Fruit fly (Drosophila melanogaster): ENCODE data around the gene Csl4.

Gene Csl4

DNA sequence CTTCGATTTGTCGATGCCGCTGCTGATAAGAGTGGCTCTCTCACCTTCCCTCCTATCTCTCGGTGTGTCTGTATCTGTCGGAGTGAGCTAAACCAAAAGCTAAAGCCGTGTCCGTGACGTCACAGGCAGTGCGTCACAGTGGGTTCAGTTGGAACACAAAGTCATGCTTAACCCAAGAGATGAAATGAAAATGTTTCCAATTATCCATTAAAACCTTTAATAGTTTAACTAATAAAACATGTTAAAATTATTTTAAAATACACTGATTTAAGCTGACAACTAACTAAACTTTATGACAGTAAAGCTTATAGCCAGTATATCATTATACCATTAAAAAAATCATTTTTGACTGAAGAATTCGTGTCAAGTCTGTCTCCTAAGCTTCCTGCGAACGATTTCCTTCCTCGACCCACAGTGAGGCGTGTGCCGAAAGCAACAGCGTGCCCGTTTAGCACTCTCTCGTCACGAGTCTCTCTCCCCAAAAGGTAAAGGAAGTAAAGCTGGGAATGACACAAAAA is 10.3 kb downstream of the Csl4 start, which contains the start of gene Idua:
Gene Idua (minus strand): TSS at position 51 of the 518 bp plus-strand sequence.
- peak; percentile 54 for TF ChIP-seq CG13775 (GFP tag; optimal IDR thresholded peaks at IDR 0.05)
- TF ChIP-seq amos (GFP tag; IDR thresholded peaks at IDR 0.05; ENCODE audit: partially characterized antibody) = no peak
- TF ChIP-seq CG10274 (GFP tag; optimal IDR thresholded peaks at IDR 0.05) = peak; percentile 44
- TF ChIP-seq nerfin-1 (tag; optimal IDR thresholded peaks at IDR 0.05) = no peak
- TF ChIP-seq CG31224 (GFP tag; IDR thresholded peaks at IDR 0.05) = 0 out of 2 replicates have a peak, but pooled peaks have one; percentile 30
- no peak for TF ChIP-seq inv (GFP tag; IDR thresholded peaks at IDR 0.05; ENCODE audit: partially characterized antibody)
- peak; percentile 70 for TF ChIP-seq CG6254 (GFP tag; optimal IDR thresholded peaks at IDR 0.05)
- TF ChIP-seq dati (GFP tag; IDR thresholded peaks at IDR 0.05) = no peak
- TF ChIP-seq ind (GFP tag; optimal IDR thresholded peaks at IDR 0.05) = peak; percentile 61
- no peak for TF ChIP-seq CG8765 (GFP tag; IDR thresholded peaks at IDR 0.05)
- TF ChIP-seq Fer3 (tag; optimal IDR thresholded peaks at IDR 0.05) = peak; percentile 53
- peak; percentile 58 for TF ChIP-seq Max (GFP tag; optimal IDR thresholded peaks at IDR 0.05)
- TF ChIP-seq lilli (GFP tag; optimal IDR thresholded peaks at IDR 0.05) = peak; percentile 69
- no peak for TF ChIP-seq btn (GFP tag; optimal IDR thresholded peaks at IDR 0.05)
- TF ChIP-seq Nf-YB (GFP tag; optimal IDR thresholded peaks at IDR 0.05) = peak; percentile 45
- TF ChIP-seq tll (GFP tag; optimal IDR thresholded peaks at IDR 0.05) = no peak
- TF ChIP-seq CG34376 (GFP tag; optimal IDR thresholded peaks at IDR 0.05) = peak; percentile 75
- TF ChIP-seq CG5245 (GFP tag; optimal IDR thresholded peaks at IDR 0.05) = peak; percentile 51
- TF ChIP-seq sima (GFP tag; optimal IDR thresholded peaks at IDR 0.05) = no peak
- no peak for TF ChIP-seq CG8089 (GFP tag; optimal IDR thresholded peaks at IDR 0.05)
- peak; percentile 2 for TF ChIP-seq CG6654 (GFP tag; optimal IDR thresholded peaks at IDR 0.05)
- TF ChIP-seq CG8359 (GFP tag; optimal IDR thresholded peaks at IDR 0.05; ENCODE audit: borderline replicate concordance) = no peak
- TF ChIP-seq Lpt (GFP tag; optimal IDR thresholded peaks at IDR 0.05) = no peak
- no peak for TF ChIP-seq hkb (optimal IDR thresholded peaks at IDR 0.05)
- TF ChIP-seq hkb (GFP tag; IDR thresholded peaks at IDR 0.05) = peak; percentile 81
- no peak for TF ChIP-seq CG10462 (GFP tag; optimal IDR thresholded peaks at IDR 0.05)
- TF ChIP-seq grau (tag; optimal IDR thresholded peaks at IDR 0.05) = peak; percentile 83
- no peak for TF ChIP-seq CG7987 (GFP tag; optimal IDR thresholded peaks at IDR 0.05)
- no peak for TF ChIP-seq ap (GFP tag; IDR thresholded peaks at IDR 0.05)
- TF ChIP-seq aop (GFP tag; IDR thresholded peaks at IDR 0.05) = no peak
- TF ChIP-seq CG33213 (GFP tag; optimal IDR thresholded peaks at IDR 0.05) = no peak
- peak; percentile 33; the same call in 1 of the 2 replicates for TF ChIP-seq E2f2 (GFP tag; IDR thresholded peaks at IDR 0.05)
- TF ChIP-seq B-H2 (GFP tag; optimal IDR thresholded peaks at IDR 0.05) = peak; percentile 57
- no peak for TF ChIP-seq MESR4 (GFP tag; optimal IDR thresholded peaks at IDR 0.05)
- peak; percentile 47; the same call in 2 of the 3 replicates for TF ChIP-seq Aef1 (GFP tag; IDR thresholded peaks at IDR 0.05)
- TF ChIP-seq Hr3 (GFP tag; optimal IDR thresholded peaks at IDR 0.05) = peak; percentile 52
- TF ChIP-seq Lhr (GFP tag; optimal IDR thresholded peaks at IDR 0.05) = no peak
- no peak for TF ChIP-seq Trl (optimal IDR thresholded peaks at IDR 0.05)
- no peak for TF ChIP-seq Trl (GFP tag; optimal IDR thresholded peaks at IDR 0.05)
- TF ChIP-seq CG7271 (tag; optimal IDR thresholded peaks at IDR 0.05) = no peak
- 0 out of 2 replicates have a peak, but pooled peaks have one; percentile 24 for TF ChIP-seq CG4404 (GFP tag; IDR thresholded peaks at IDR 0.05)
- no peak for TF ChIP-seq rib (GFP tag; IDR thresholded peaks at IDR 0.05)
- TF ChIP-seq NC2α (GFP tag; optimal IDR thresholded peaks at IDR 0.05) = no peak
- no peak for TF ChIP-seq gce (GFP tag; IDR thresholded peaks at IDR 0.05)
- no peak for TF ChIP-seq CG4617 (GFP tag; optimal IDR thresholded peaks at IDR 0.05; ENCODE audit: borderline replicate concordance)
- TF ChIP-seq cwo (GFP tag; optimal IDR thresholded peaks at IDR 0.05) = peak; percentile 82
- TF ChIP-seq bab2 (GFP tag; optimal IDR thresholded peaks at IDR 0.05) = peak; percentile 34
- peak; percentile 68 for TF ChIP-seq tin (GFP tag; optimal IDR thresholded peaks at IDR 0.05)
- peak; percentile 81 for TF ChIP-seq CG8924 (tag; optimal IDR thresholded peaks at IDR 0.05)
- peak; percentile 34; the same call in 1 of the 2 replicates for TF ChIP-seq sob (GFP tag; IDR thresholded peaks at IDR 0.05)
- no peak for TF ChIP-seq caup (GFP tag; optimal IDR thresholded peaks at IDR 0.05; ENCODE audit: severe bottlenecking)

Measured in whole organism, embryonic.